Worm (Caenorhabditis elegans) whole organism, mixed stage, embryonic: Measurements from ENCODE around the gene F59F3.6.

Source experiments
- M03D4.4 ChIP-seq: sonication (generic microtip); optimal IDR thresholded peaks from 2 replicates; lab custom pipeline; 2017; ENCODE audit warnings: mild to moderate bottlenecking, missing genetic modification characterization, missing compliant biosample characterization
- bed-3 ChIP-seq: fragments of 200-800 bp; sonication (Bioruptor generic); optimal IDR thresholded peaks from 3 replicates; lab custom pipeline; 2018; ENCODE audit warnings: mild to moderate bottlenecking, missing genetic modification characterization, moderate library complexity, missing compliant biosample characterization
- blmp-1 ChIP-seq: fragments of 150-350 bp; optimal IDR thresholded peaks from 2 replicates; lab custom pipeline; 2014; ENCODE audit warnings: missing biosample characterization, missing genetic modification characterization
- ceh-39 ChIP-seq: fragments of 150-350 bp; optimal IDR thresholded peaks from 2 replicates; lab custom pipeline; 2014; ENCODE audit warnings: missing biosample characterization, missing genetic modification characterization
- ceh-43 ChIP-seq: fragments of 200-800 bp; sonication (Bioruptor generic); optimal IDR thresholded peaks from 2 replicates; lab custom pipeline; 2018; ENCODE audit warnings: mild to moderate bottlenecking, missing genetic modification characterization, moderate library complexity, missing compliant biosample characterization
- ceh-83 ChIP-seq: fragments of 200-800 bp; sonication (Bioruptor generic); optimal IDR thresholded peaks from 2 replicates; lab custom pipeline; 2018; ENCODE audit warnings: mild to moderate bottlenecking, missing genetic modification characterization, missing compliant biosample characterization
- ces-1 ChIP-seq: fragments of 150-350 bp; optimal IDR thresholded peaks from 2 replicates; lab custom pipeline; 2014; ENCODE audit warnings: missing biosample characterization, missing genetic modification reagents, missing genetic modification characterization
- cnd-1 ChIP-seq: fragments of 200-800 bp; sonication (Bioruptor generic); optimal IDR thresholded peaks from 2 replicates; lab custom pipeline; 2018; ENCODE audit warnings: mild to moderate bottlenecking, missing genetic modification characterization, missing compliant biosample characterization
- drap-1 ChIP-seq: fragments of 200-800 bp; sonication (Bioruptor generic); optimal IDR thresholded peaks from 3 replicates; lab custom pipeline; 2018; ENCODE audit warnings: mild to moderate bottlenecking, missing genetic modification characterization, missing compliant biosample characterization
- elt-1 ChIP-seq: sonication (generic microtip); optimal IDR thresholded peaks from 2 replicates; lab custom pipeline; 2017; ENCODE audit warnings: missing genetic modification characterization, mild to moderate bottlenecking, missing compliant biosample characterization, antibody characterized with exemption, moderate library complexity, borderline replicate concordance; ENCODE audit not compliant: insufficient read depth
- elt-3 ChIP-seq: fragments of 150-350 bp; optimal IDR thresholded peaks from 2 replicates; lab custom pipeline; 2014; ENCODE audit warnings: missing biosample characterization, missing genetic modification characterization
- flh-1 ChIP-seq: fragments of 200-800 bp; sonication (Bioruptor generic); optimal IDR thresholded peaks from 2 replicates; lab custom pipeline; 2018; ENCODE audit warnings: mild to moderate bottlenecking, missing genetic modification characterization, moderate library complexity, missing compliant biosample characterization
- ham-2 ChIP-seq: fragments of 200-800 bp; sonication (Bioruptor generic); optimal IDR thresholded peaks from 2 replicates; lab custom pipeline; 2018; ENCODE audit warnings: mild to moderate bottlenecking, missing genetic modification characterization, missing compliant biosample characterization
- hlh-1 ChIP-seq: fragments of 150-350 bp; optimal IDR thresholded peaks from 2 replicates; lab custom pipeline; 2014; ENCODE audit warnings: missing biosample characterization, missing genetic modification reagents, missing genetic modification characterization
- lin-13 ChIP-seq: fragments of 150-350 bp; optimal IDR thresholded peaks from 2 replicates; lab custom pipeline; 2014; ENCODE audit warnings: missing biosample characterization, missing genetic modification characterization
- lin-32 ChIP-seq: fragments of 200-800 bp; sonication (Bioruptor generic); optimal IDR thresholded peaks from 2 replicates; lab custom pipeline; 2018; ENCODE audit warnings: mild to moderate bottlenecking, missing genetic modification characterization, missing compliant biosample characterization
- mab-5 ChIP-seq: fragments of 150-350 bp; optimal IDR thresholded peaks from 2 replicates; lab custom pipeline; 2014; ENCODE audit warnings: missing biosample characterization, missing genetic modification characterization
- mep-1 ChIP-seq: fragments of 150-350 bp; optimal IDR thresholded peaks from 2 replicates; lab custom pipeline; 2017; ENCODE audit warnings: missing biosample characterization, missing genetic modification reagents, missing genetic modification characterization, inconsistent platforms
- mls-2 ChIP-seq: sonication (generic microtip); optimal IDR thresholded peaks from 2 replicates; lab custom pipeline; 2016; ENCODE audit warnings: mild to moderate bottlenecking, missing genetic modification characterization, moderate library complexity, missing compliant biosample characterization
- nhr-12 ChIP-seq: fragments of 150-350 bp; optimal IDR thresholded peaks from 2 replicates; lab custom pipeline; 2014; ENCODE audit warnings: missing biosample characterization, missing genetic modification characterization
- nhr-237 ChIP-seq: fragments of 150-350 bp; optimal IDR thresholded peaks from 2 replicates; lab custom pipeline; 2014; ENCODE audit warnings: missing biosample characterization, missing genetic modification characterization
- nhr-28 ChIP-seq: fragments of 150-350 bp; optimal IDR thresholded peaks from 2 replicates; lab custom pipeline; 2014; ENCODE audit warnings: missing biosample characterization, missing genetic modification characterization
- pha-4 ChIP-seq: fragments of 150-350 bp; optimal IDR thresholded peaks from 2 replicates; lab custom pipeline; 2018; ENCODE audit warnings: missing biosample characterization, missing genetic modification reagents, missing genetic modification characterization
- sem-2 ChIP-seq: fragments of 200-800 bp; sonication (Bioruptor generic); optimal IDR thresholded peaks from 2 replicates; lab custom pipeline; 2018; ENCODE audit warnings: mild to moderate bottlenecking, missing genetic modification characterization, missing compliant biosample characterization
- snpc-4 ChIP-seq: fragments of 150-350 bp; optimal IDR thresholded peaks from 2 replicates; lab custom pipeline; 2014; ENCODE audit warnings: missing biosample characterization, missing genetic modification characterization
- sptf-1 ChIP-seq: sonication (generic microtip); optimal IDR thresholded peaks from 2 replicates; lab custom pipeline; 2017; ENCODE audit warnings: mild to moderate bottlenecking, missing genetic modification characterization, moderate library complexity, missing compliant biosample characterization
- tbx-8 ChIP-seq: fragments of 200-800 bp; sonication (Bioruptor generic); optimal IDR thresholded peaks from 2 replicates; lab custom pipeline; 2018; ENCODE audit warnings: mild to moderate bottlenecking, missing genetic modification characterization, moderate library complexity, missing compliant biosample characterization
- unc-120 ChIP-seq: sonication (generic microtip); optimal IDR thresholded peaks from 2 replicates; lab custom pipeline; 2017; ENCODE audit warnings: missing genetic modification characterization, missing compliant biosample characterization; ENCODE audit not compliant: poor library complexity, severe bottlenecking
- unc-39 ChIP-seq: fragments of 150-350 bp; optimal IDR thresholded peaks from 2 replicates; lab custom pipeline; 2014; ENCODE audit warnings: missing biosample characterization, missing genetic modification characterization
- unc-62 ChIP-seq: fragments of 150-350 bp; optimal IDR thresholded peaks from 2 replicates; lab custom pipeline; 2014; ENCODE audit warnings: missing biosample characterization, missing genetic modification reagents, missing genetic modification characterization
- zip-8 ChIP-seq: fragments of 150-350 bp; optimal IDR thresholded peaks from 2 replicates; lab custom pipeline; 2014; ENCODE audit warnings: missing biosample characterization, missing genetic modification characterization
- ztf-11 ChIP-seq: fragments of 150-350 bp; optimal IDR thresholded peaks from 2 replicates; lab custom pipeline; 2014; ENCODE audit warnings: missing biosample characterization, missing genetic modification characterization

Gene F59F3.6

ce11 chrX:10999176-10999575, at the start of gene F59F3.6:
F59F3.6 (minus strand) TSS chrX:10999276.
- no peak for TF ChIP-seq elt-3 (tag; lab: Kevin White, UChicago)
- no peak for TF ChIP-seq lin-32 (GFP tag; lab: Kevin White, UChicago)
- TF ChIP-seq sem-2 (GFP tag; lab: Kevin White, UChicago), result no peak
- no peak for TF ChIP-seq mls-2
- no peak for TF ChIP-seq nhr-28 (tag; lab: Kevin White, UChicago)
- no peak for TF ChIP-seq sptf-1 (tag; lab: Kevin White, UChicago)
- no peak for TF ChIP-seq ham-2 (GFP tag; lab: Kevin White, UChicago)
- no peak for TF ChIP-seq ceh-83 (GFP tag; lab: Kevin White, UChicago)
- no peak for TF ChIP-seq drap-1 (GFP tag; lab: Kevin White, UChicago)
- TF ChIP-seq nhr-12 (tag; lab: Kevin White, UChicago), result no peak
- TF ChIP-seq hlh-1 (tag; lab: Kevin White, UChicago), result no peak
- no peak for TF ChIP-seq ceh-39 (tag; lab: Kevin White, UChicago)
- TF ChIP-seq flh-1 (GFP tag; lab: Kevin White, UChicago), result no peak
- no peak for TF ChIP-seq cnd-1
- TF ChIP-seq zip-8 (tag; lab: Kevin White, UChicago), result no peak
- TF ChIP-seq snpc-4 (tag; lab: Kevin White, UChicago), result no peak

- TF ChIP-seq mep-1, result no peak
- TF ChIP-seq hlh-1 (tag; lab: Kevin White, UChicago), result no peak
- TF ChIP-seq bed-3, result no peak
- TF ChIP-seq ztf-11 (tag; lab: Kevin White, UChicago), result no peak
- no peak for TF ChIP-seq ceh-43 (GFP tag; lab: Kevin White, UChicago)
- no peak for TF ChIP-seq elt-1 (tag; lab: Kevin White, UChicago)
- no peak for TF ChIP-seq ceh-39 (tag; lab: Kevin White, UChicago)
- TF ChIP-seq elt-3 (tag; lab: Kevin White, UChicago), result no peak
These were observed 48.1 kb upstream of the F59F3.6 start, which contains the start of gene clc-1 for ce11 chrX:11047183-11047582. clc-1 (plus strand) TSS chrX:11047446.

- TF ChIP-seq nhr-12 (tag; lab: Kevin White, UChicago) (no peak), ces-1 (GFP tag; lab: Kevin White, UChicago) (no peak)
- TF ChIP-seq, all 35 proteins: peak for 0
These were observed 43.7 kb upstream of the F59F3.6 start, which contains the start of gene C09F12.3 for ce11 chrX:11042777-11043176. C09F12.3 (minus strand) TSS chrX:11042877.

- peak; percentile 70 for TF ChIP-seq ces-1 (GFP tag; lab: Kevin White, UChicago)
- TF ChIP-seq mab-5, result no peak
These were observed 39.1 kb upstream of the F59F3.6 start for ce11 chrX:11038221-11038620.

ce11 chrX:11036114-11037087, 37.3 kb upstream of the F59F3.6 start:
- TF ChIP-seq ces-1 (GFP tag; lab: Kevin White, UChicago) (no peak), elt-1 (tag; lab: Kevin White, UChicago) (peak; percentile 48), nhr-237 (no peak), blmp-1 (tag; lab: Kevin White, UChicago) (peak; percentile 76), ham-2 (GFP tag; lab: Kevin White, UChicago) (peak; percentile 85)

ce11 chrX:11035563-11035962, 36.5 kb upstream of the F59F3.6 start:
- TF ChIP-seq unc-39 (tag; lab: Kevin White, UChicago) (no peak), unc-62 (GFP tag; lab: Kevin White, UChicago) (peak; percentile 88), M03D4.4 (tag; lab: Kevin White, UChicago) (peak; percentile 11), elt-3 (tag; lab: Kevin White, UChicago) (no peak), tbx-8 (GFP tag; lab: Kevin White, UChicago) (no peak), elt-1 (tag; lab: Kevin White, UChicago) (no peak), lin-13 (tag; lab: Kevin White, UChicago) (no peak), nhr-28 (tag; lab: Kevin White, UChicago) (no peak), hlh-1 (tag; lab: Kevin White, UChicago) (peak; percentile 98), pha-4 (tag; lab: Kevin White, UChicago) (no peak), ceh-43 (GFP tag; lab: Kevin White, UChicago) (no peak), unc-120 (tag; lab: Kevin White, UChicago) (peak; percentile 83), ces-1 (GFP tag; lab: Kevin White, UChicago) (no peak)
